Fruit fly (Drosophila melanogaster): ENCODE results near the gene CG33969.

CG33969 gene

DNA sequence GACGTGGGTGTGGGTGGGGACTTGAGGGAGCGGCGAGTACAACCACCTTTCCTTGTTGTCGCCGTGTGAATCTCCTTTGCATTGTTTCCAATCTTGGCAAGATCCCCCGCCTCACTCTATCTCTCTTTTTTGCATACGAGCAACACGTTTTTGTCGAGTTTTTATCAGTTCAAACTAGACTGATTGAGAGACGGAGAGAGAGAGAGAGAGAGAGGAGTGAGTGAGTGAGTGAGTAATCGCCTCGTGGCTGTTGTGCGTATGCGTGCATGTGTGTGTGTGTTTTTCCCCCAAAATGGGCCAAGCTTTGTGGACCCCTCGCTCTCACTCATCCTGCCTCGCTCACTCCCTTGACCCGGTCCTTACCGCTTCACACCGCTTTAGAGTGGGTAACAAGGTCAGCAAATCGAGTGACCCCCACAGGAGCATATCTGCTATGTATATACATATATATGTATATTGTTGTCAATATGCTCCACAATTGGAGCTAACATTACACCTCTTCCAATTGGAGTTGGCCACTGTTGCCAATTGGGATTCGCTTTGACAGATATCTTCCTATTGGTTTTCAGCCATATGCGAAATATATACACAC is 43.9 kb downstream of the CG33969 start:
- no peak for TF ChIP-seq CG6276 (GFP tag; optimal IDR thresholded peaks at IDR 0.05)
- TF ChIP-seq CG8632 (GFP tag; optimal IDR thresholded peaks at IDR 0.05) = no peak
- TF ChIP-seq CG15336 (GFP tag; IDR thresholded peaks at IDR 0.05) = peak; percentile 22; the same call in 1 of the 2 replicates
- no peak for TF ChIP-seq CG6792 (GFP tag; optimal IDR thresholded peaks at IDR 0.05)
- peak; percentile 25 for TF ChIP-seq vri (GFP tag; optimal IDR thresholded peaks at IDR 0.05)
- TF ChIP-seq fd85E (GFP tag; optimal IDR thresholded peaks at IDR 0.05) = no peak
- TF ChIP-seq Eip93F (GFP tag; optimal IDR thresholded peaks at IDR 0.05) = no peak
- peak; percentile 87 for TF ChIP-seq Sox14 (GFP tag; optimal IDR thresholded peaks at IDR 0.05)
- TF ChIP-seq eg (GFP tag; IDR thresholded peaks at IDR 0.05) = no peak
- TF ChIP-seq svp (GFP tag) = peak; percentile 89
- no peak for TF ChIP-seq CG10669 (GFP tag; optimal IDR thresholded peaks at IDR 0.05)
- TF ChIP-seq CG31627 (GFP tag; optimal IDR thresholded peaks at IDR 0.05) = no peak
- peak; percentile 73 for TF ChIP-seq Eip78C (GFP tag)
- no peak for TF ChIP-seq CG34406 (GFP tag; optimal IDR thresholded peaks at IDR 0.05)
- TF ChIP-seq CG7368 (GFP tag; optimal IDR thresholded peaks at IDR 0.05) = no peak
- no peak for TF ChIP-seq fkh (GFP tag; optimal IDR thresholded peaks at IDR 0.05)
- no peak for TF ChIP-seq acj6 (GFP tag; optimal IDR thresholded peaks at IDR 0.05)
- peak; percentile 13 for TF ChIP-seq Eip75B (GFP tag; optimal IDR thresholded peaks at IDR 0.05)
- TF ChIP-seq Smox (GFP tag; optimal IDR thresholded peaks at IDR 0.05) = no peak
- no peak for TF ChIP-seq CG6854 (GFP tag; optimal IDR thresholded peaks at IDR 0.05)
- TF ChIP-seq Hr39 (GFP tag; optimal IDR thresholded peaks at IDR 0.05) = no peak
- 0 out of 3 replicates have a peak, but pooled peaks have one; percentile 32 for TF ChIP-seq CG8119 (GFP tag; IDR thresholded peaks at IDR 0.05)
- no peak for TF ChIP-seq Blimp-1 (GFP tag; optimal IDR thresholded peaks at IDR 0.05)

DNA sequence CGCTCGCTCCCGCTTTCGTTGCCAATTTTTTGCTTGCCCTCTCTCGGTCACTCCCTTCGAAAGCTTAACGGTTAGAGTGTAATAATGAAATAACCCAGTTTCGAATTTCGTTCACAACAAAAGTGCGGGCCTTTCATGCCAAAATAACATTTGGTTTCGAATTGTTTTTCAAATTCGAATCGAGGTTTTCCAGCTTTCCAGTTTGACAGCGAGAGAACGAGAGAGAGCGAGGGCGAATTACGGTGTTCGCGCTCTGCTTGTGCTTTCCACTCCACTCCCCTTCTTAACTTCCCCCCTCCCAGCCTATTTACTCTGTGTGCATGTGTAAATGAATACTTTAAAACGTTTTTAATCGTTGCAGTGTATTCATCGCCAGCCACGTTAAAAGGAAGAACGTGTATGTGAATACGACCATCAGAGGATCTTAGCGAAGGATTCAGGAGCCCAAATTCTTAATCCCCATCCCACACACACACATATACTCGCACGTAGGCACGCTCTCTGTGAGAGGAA is 44.7 kb downstream of the CG33969 start:
- no peak for TF ChIP-seq CG8119 (GFP tag; IDR thresholded peaks at IDR 0.05)
- TF ChIP-seq net (GFP tag; optimal IDR thresholded peaks at IDR 0.05) = no peak
- TF ChIP-seq Eip78C (GFP tag) = peak; percentile 35
- TF ChIP-seq Sox15 (GFP tag; optimal IDR thresholded peaks at IDR 0.05) = no peak

DNA sequence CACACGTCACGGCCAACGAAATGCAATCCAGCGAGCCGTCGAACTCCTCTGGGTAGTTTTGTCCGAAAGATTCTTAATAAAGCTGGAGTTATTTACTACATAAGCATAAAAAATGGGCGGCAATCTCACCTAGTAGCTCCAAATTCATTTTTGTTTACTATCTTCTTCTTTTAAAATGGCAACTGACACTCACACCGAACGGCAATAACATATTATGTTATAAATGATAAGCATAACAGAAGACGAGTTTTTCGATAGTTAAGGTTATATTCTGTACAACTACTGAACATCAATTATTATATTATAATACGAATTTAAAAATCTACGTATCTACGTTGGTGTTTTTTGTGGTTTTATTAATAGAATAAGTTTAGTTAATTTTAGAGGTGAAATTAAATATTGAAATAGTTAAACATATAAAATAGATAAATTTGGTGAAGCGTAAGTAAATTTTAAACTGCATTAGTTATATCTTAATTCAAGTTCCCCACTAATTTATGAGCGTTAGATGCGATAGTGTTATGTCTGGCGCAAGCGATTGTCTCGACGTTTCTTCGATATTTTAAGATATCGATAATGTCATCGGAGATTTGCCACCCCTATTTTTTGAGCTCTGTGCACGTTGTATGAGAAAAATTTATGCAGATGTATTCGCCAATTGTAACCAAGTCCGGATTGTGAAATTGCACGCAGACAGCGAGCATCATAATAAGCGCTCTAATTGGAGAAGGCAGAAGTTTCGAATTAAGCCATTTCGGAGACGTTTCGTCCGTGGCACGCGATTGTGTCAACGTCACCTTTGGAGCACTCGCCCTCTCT is 45.4 kb downstream of the CG33969 start, which contains the start of the genes Rbbp5 and eRF1:
Gene Rbbp5, minus strand, starts transcription at position 181 of the 819 bp plus-strand sequence.
Gene eRF1, plus strand, starts transcription at position 594 of the 819 bp plus-strand sequence.
- TF ChIP-seq pdm3 (GFP tag; optimal IDR thresholded peaks at IDR 0.05) = no peak
- peak; percentile 51 for TF ChIP-seq Sox15 (GFP tag; optimal IDR thresholded peaks at IDR 0.05)
- no peak for TF ChIP-seq Hr38 (GFP tag; optimal IDR thresholded peaks at IDR 0.05)
- peak; percentile 63 for TF ChIP-seq CG6854 (GFP tag; optimal IDR thresholded peaks at IDR 0.05)
- no peak for TF ChIP-seq CG4318 (GFP tag; optimal IDR thresholded peaks at IDR 0.05)
- peak; percentile 36 for TF ChIP-seq CG8319 (GFP tag; optimal IDR thresholded peaks at IDR 0.05)
- TF ChIP-seq Met (GFP tag; optimal IDR thresholded peaks at IDR 0.05) = peak; percentile 66
- TF ChIP-seq OdsH (GFP tag; optimal IDR thresholded peaks at IDR 0.05) = peak; percentile 79
- TF ChIP-seq CG10669 (GFP tag; optimal IDR thresholded peaks at IDR 0.05) = peak; percentile 34
- TF ChIP-seq net (GFP tag; optimal IDR thresholded peaks at IDR 0.05) = peak; percentile 53
- TF ChIP-seq fd59A (GFP tag; optimal IDR thresholded peaks at IDR 0.05) = no peak
- TF ChIP-seq salr (GFP tag; optimal IDR thresholded peaks at IDR 0.05) = no peak
- TF ChIP-seq CG3919 (GFP tag; optimal IDR thresholded peaks at IDR 0.05) = peak; percentile 73
- peak; percentile 76 for TF ChIP-seq acj6 (GFP tag; optimal IDR thresholded peaks at IDR 0.05)
- TF ChIP-seq Smox (GFP tag; optimal IDR thresholded peaks at IDR 0.05) = peak; percentile 71
- peak in 1 of 2 experiments; percentile 1 for TF ChIP-seq ss (GFP tag; optimal IDR thresholded peaks at IDR 0.05)
- peak; percentile 58 for TF ChIP-seq topi (GFP tag; optimal IDR thresholded peaks at IDR 0.05)
- TF ChIP-seq Ets96B (tag; optimal IDR thresholded peaks at IDR 0.05) = peak; percentile 53
- peak; percentile 45; the same call in 1 of the 2 replicates for TF ChIP-seq CG11294 (GFP tag; IDR thresholded peaks at IDR 0.05)
- TF ChIP-seq CG11902 (GFP tag; optimal IDR thresholded peaks at IDR 0.05) = peak; percentile 60
- peak; percentile 56 for TF ChIP-seq fkh (GFP tag; optimal IDR thresholded peaks at IDR 0.05)
- TF ChIP-seq dsx (GFP tag; optimal IDR thresholded peaks at IDR 0.05; ENCODE audit: poor library complexity, severe bottlenecking) = peak; percentile 51
- no peak for TF ChIP-seq CG6163 (GFP tag; IDR thresholded peaks at IDR 0.05)
- TF ChIP-seq Lpt (GFP tag; optimal IDR thresholded peaks at IDR 0.05) = peak; percentile 4
- TF ChIP-seq svp (GFP tag) = peak; percentile 82
- TF ChIP-seq CG9139 (GFP tag; optimal IDR thresholded peaks at IDR 0.05) = peak; percentile 4
- TF ChIP-seq Gug (GFP tag; IDR thresholded peaks at IDR 0.05) = peak; percentile 51; the same call in 1 of the 2 replicates
- peak; percentile 73 for TF ChIP-seq Hr4 (GFP tag; optimal IDR thresholded peaks at IDR 0.05)
- peak; percentile 76 for TF ChIP-seq CG3032 (tag; optimal IDR thresholded peaks at IDR 0.05)

Measured in whole organism, prepupa.